Fruit fly (Drosophila melanogaster) whole organism, pupa: ENCODE data around the gene Atac2.

Source experiments
- CG10348 ChIP-seq: fragments of 200-800 bp; sonication (Bioruptor generic); IDR thresholded peaks from 2 replicates; pipeline ENCODE4 v1.3.6; 2022; ENCODE audit warnings: missing biosample characterization, missing genetic modification characterization
- CG12605 ChIP-seq: fragments of 200-800 bp; sonication (Bioruptor generic); IDR thresholded peaks from 2 replicates; pipeline ENCODE4 v1.3.6; 2022; ENCODE audit warnings: missing biosample characterization, missing genetic modification characterization
- CG13204 ChIP-seq: fragments of 200-800 bp; sonication (Bioruptor generic); optimal IDR thresholded peaks from 2 replicates; lab custom pipeline; 2018; ENCODE audit warnings: missing biosample characterization, mild to moderate bottlenecking, missing genetic modification characterization, moderate library complexity
- CG14655 ChIP-seq: fragments of 200-800 bp; sonication (Bioruptor generic); optimal IDR thresholded peaks from 3 replicates; lab custom pipeline; 2017; ENCODE audit warnings: mild to moderate bottlenecking, missing biosample characterization, missing genetic modification reagents, missing genetic modification characterization
- CG15710 ChIP-seq: fragments of 200-800 bp; sonication (Bioruptor generic); optimal IDR thresholded peaks from 2 replicates; lab custom pipeline; 2018; ENCODE audit warnings: missing biosample characterization, mild to moderate bottlenecking, missing genetic modification characterization, moderate library complexity
- CG17806 ChIP-seq: fragments of 200-800 bp; sonication (Bioruptor generic); optimal IDR thresholded peaks from 2 replicates; lab custom pipeline; 2018; ENCODE audit warnings: missing biosample characterization, mild to moderate bottlenecking, missing genetic modification characterization, moderate library complexity
- CG32121 ChIP-seq: fragments of 200-800 bp; sonication (Bioruptor generic); IDR thresholded peaks from 2 replicates; pipeline ENCODE4 v1.3.6; 2022; ENCODE audit warnings: missing biosample characterization, missing genetic modification characterization
- CG34367 ChIP-seq: fragments of 200-800 bp; sonication (Bioruptor generic); optimal IDR thresholded peaks from 2 replicates; lab custom pipeline; 2018; ENCODE audit warnings: missing biosample characterization, mild to moderate bottlenecking, missing genetic modification characterization
- CG4496 ChIP-seq: fragments of 200-800 bp; sonication (Bioruptor generic); IDR thresholded peaks from 3 replicates; pipeline ENCODE4 v1.3.6; 2022; ENCODE audit warnings: missing biosample characterization, missing genetic modification characterization
- CG8159 ChIP-seq: fragments of 200-800 bp; sonication (Bioruptor generic); optimal IDR thresholded peaks from 3 replicates; lab custom pipeline; 2018; ENCODE audit warnings: missing biosample characterization, mild to moderate bottlenecking, missing genetic modification characterization, moderate library complexity
- CG8301 ChIP-seq: fragments of 200-800 bp; sonication (Bioruptor generic); optimal IDR thresholded peaks from 2 replicates; lab custom pipeline; 2018; ENCODE audit warnings: missing biosample characterization, mild to moderate bottlenecking, missing genetic modification characterization
- CG9948 ChIP-seq: fragments of 200-800 bp; sonication (Bioruptor generic); optimal IDR thresholded peaks from 2 replicates; lab custom pipeline; 2018; ENCODE audit warnings: missing biosample characterization, mild to moderate bottlenecking, missing genetic modification characterization, moderate library complexity
- D1 ChIP-seq: fragments of 200-800 bp; sonication (Bioruptor generic); optimal IDR thresholded peaks from 2 replicates; lab custom pipeline; 2018; ENCODE audit warnings: missing biosample characterization, mild to moderate bottlenecking, missing genetic modification characterization, moderate library complexity
- EcR ChIP-seq: fragments of 200-800 bp; sonication (Bioruptor generic); optimal IDR thresholded peaks from 3 replicates; lab custom pipeline; 2019; ENCODE audit warnings: missing biosample characterization, missing genetic modification characterization, mild to moderate bottlenecking, moderate library complexity, missing genetic modification reagents
- Ets98B ChIP-seq: fragments of 200-800 bp; sonication (Bioruptor generic); IDR thresholded peaks from 2 replicates; pipeline ENCODE4 v1.3.6; 2022; ENCODE audit warnings: missing biosample characterization, missing genetic modification characterization
- Pif1A ChIP-seq: fragments of 200-800 bp; sonication (Bioruptor generic); optimal IDR thresholded peaks from 3 replicates; lab custom pipeline; 2016; ENCODE audit warnings: missing biosample characterization, missing genetic modification characterization
- Pif1B ChIP-seq: fragments of 200-800 bp; sonication (Bioruptor generic); optimal IDR thresholded peaks from 3 replicates; lab custom pipeline; 2016; ENCODE audit warnings: missing biosample characterization, missing genetic modification characterization
- Snoo ChIP-seq: fragments of 200-800 bp; sonication (Bioruptor generic); optimal IDR thresholded peaks from 3 replicates; lab custom pipeline; 2017; ENCODE audit warnings: missing biosample characterization, mild to moderate bottlenecking, missing genetic modification characterization, inconsistent platforms
- fd96Ca ChIP-seq: fragments of 200-800 bp; sonication (Bioruptor generic); IDR thresholded peaks from 3 replicates; pipeline ENCODE4 v1.3.6; 2022; ENCODE audit warnings: missing biosample characterization, missing genetic modification characterization
- gl ChIP-seq: fragments of 200-800 bp; sonication (Bioruptor generic); optimal IDR thresholded peaks from 2 replicates; lab custom pipeline; 2018; ENCODE audit warnings: missing biosample characterization, mild to moderate bottlenecking, missing genetic modification characterization
- rn ChIP-seq: fragments of 200-800 bp; sonication (Bioruptor generic); IDR thresholded peaks from 2 replicates; pipeline ENCODE4 v1.3.6; 2022; ENCODE audit warnings: missing biosample characterization, missing genetic modification characterization

Atac2 gene

DNA sequence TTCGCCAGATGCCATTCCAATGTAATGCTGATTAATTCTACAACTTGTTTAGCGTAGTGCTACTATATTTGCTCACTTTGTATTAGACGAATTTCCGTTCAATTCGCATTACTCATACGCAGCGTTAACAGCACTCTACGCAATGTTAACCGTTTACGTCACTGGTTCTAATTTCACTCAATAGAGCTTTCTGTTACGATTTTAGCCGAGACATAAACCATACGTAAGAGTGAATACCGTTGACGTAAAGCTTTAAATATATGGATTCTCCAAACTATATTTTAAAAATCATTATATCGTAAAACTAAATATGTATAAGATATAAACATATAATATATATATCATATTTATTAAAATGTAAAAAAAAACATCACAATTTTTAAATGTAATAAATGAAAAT, 35.8 kb downstream of the Atac2 start:
- TF ChIP-seq CG13204 (GFP tag; lab: Kevin White, UChicago) = no peak
- no peak for TF ChIP-seq CG8159 (tag; lab: Kevin White, UChicago)
- no peak for TF ChIP-seq Pif1A (GFP tag; lab: Kevin White, UChicago)
- TF ChIP-seq gl = no peak
- TF ChIP-seq Ets98B = no peak
- TF ChIP-seq fd96Ca (GFP tag; lab: Robert Waterston, UW) = no peak
- TF ChIP-seq CG32121 (GFP tag; lab: Robert Waterston, UW) = no peak
- TF ChIP-seq rn (GFP tag; lab: Robert Waterston, UW) = no peak
- no peak for TF ChIP-seq Pif1B
- no peak for TF ChIP-seq CG9948
- TF ChIP-seq, all 21 proteins: peak for 0

DNA sequence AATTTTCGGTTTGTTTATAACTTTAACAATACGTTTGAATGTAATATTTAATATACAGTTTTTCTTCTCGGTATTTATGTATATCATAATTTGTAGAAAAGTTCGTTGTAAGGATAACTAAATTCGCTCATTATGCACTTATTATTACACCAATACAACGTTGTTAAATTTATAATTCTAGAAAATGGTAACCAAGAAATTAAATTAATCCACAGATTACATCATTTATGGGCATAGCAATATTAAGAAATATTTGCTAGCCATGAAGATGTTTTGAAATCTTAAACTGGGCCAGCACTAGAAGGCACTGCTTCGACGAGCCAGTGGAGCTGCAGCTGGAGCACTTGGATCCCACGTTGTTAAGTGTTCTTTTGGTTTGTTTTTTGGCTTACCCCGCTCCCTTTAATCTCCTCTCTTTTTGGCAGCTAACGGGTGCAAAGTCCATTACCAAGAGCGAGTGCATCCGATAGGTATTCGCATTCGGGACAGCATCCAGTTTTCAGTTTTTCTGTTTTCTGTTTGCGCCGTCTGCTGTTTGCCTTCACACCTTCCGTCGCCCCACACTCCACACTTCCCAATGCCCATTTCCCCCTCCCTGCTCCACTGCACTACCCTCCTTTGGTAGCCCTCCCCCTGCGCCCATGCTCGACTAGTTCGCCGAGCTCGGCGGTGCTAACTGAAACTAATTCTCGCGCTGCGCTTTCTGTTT, 39.5 kb downstream of the Atac2 start:
- TF ChIP-seq CG13204 (GFP tag; lab: Kevin White, UChicago) (peak; percentile 91), Pif1B (peak; percentile 79), CG34367 (peak; percentile 45), CG4496 (GFP tag; lab: Robert Waterston, UW) (peak; percentile 88), CG15710 (tag; lab: Kevin White, UChicago) (peak; percentile 31), gl (peak; percentile 88), EcR (GFP tag; lab: Kevin White, UChicago) (peak; percentile 37), rn (GFP tag; lab: Robert Waterston, UW) (0 out of 2 replicates have a peak, but pooled peaks have one; percentile 26), CG12605 (peak; percentile 89), Snoo (tag; lab: Kevin White, UChicago) (peak; percentile 61), CG17806 (peak; percentile 23), CG32121 (GFP tag; lab: Robert Waterston, UW) (peak; percentile 78), D1 (tag; lab: Kevin White, UChicago) (no peak), Pif1A (GFP tag; lab: Kevin White, UChicago) (peak; percentile 68), CG8159 (tag; lab: Kevin White, UChicago) (peak; percentile 6), CG14655 (GFP tag; lab: Kevin White, UChicago) (peak; percentile 84), CG8301 (tag; lab: Kevin White, UChicago) (peak; percentile 76), CG10348 (no peak), fd96Ca (GFP tag; lab: Robert Waterston, UW) (peak; percentile 80), CG9948 (no peak), Ets98B (no peak; the same call in none of the 2 replicates)

DNA sequence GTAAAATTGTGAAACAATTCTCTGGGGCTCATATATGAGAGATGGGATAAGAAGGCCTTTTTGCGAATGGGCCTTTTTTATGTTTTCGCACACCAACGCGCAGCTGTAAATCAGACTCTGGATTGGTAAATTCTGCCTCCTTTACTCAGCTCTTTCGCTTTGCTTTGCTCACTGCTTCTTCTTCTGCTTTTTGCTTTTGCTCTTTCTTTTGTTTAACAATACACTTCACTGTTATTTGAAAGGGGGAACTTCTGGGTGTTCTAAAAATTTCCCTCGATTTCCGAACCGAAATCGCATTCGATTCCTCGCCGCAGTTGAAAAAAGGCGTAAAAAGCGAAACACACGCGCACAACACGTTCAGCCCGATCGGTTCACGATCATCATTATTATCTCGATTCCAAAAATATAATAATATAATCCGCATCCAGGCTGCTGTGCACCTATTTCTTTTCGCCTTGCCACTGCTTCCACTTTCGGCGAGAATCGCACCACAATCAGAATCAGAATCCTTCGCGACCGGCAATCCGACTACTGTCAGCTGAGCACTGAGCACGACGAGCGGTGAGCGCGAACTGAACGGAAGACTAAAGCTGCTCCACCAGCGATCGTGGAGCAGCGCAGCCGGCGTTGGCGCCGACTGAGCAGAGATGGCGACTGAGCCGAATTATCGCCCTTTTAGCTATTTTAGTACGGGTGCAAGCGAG, 40.2 kb downstream of the Atac2 start:
- peak; percentile 53 for TF ChIP-seq CG13204 (GFP tag; lab: Kevin White, UChicago)
- TF ChIP-seq Pif1A (GFP tag; lab: Kevin White, UChicago) = no peak
- TF ChIP-seq EcR (GFP tag; lab: Kevin White, UChicago) = peak; percentile 16
- TF ChIP-seq Pif1B = peak; percentile 28
- TF ChIP-seq CG10348 = no peak
- no peak for TF ChIP-seq CG9948
- TF ChIP-seq CG4496 (GFP tag; lab: Robert Waterston, UW) = peak; percentile 82
- TF ChIP-seq Snoo (tag; lab: Kevin White, UChicago) = no peak
- TF ChIP-seq CG34367 = no peak
- no peak for TF ChIP-seq CG17806
- TF ChIP-seq CG12605 = peak; percentile 48
- peak; percentile 58; the same call in 1 of the 2 replicates for TF ChIP-seq CG32121 (GFP tag; lab: Robert Waterston, UW)
- no peak for TF ChIP-seq CG14655 (GFP tag; lab: Kevin White, UChicago)
- TF ChIP-seq Ets98B = peak; percentile 33; the same call in 1 of the 2 replicates
- peak; percentile 29; the same call in 1 of the 3 replicates for TF ChIP-seq fd96Ca (GFP tag; lab: Robert Waterston, UW)

DNA sequence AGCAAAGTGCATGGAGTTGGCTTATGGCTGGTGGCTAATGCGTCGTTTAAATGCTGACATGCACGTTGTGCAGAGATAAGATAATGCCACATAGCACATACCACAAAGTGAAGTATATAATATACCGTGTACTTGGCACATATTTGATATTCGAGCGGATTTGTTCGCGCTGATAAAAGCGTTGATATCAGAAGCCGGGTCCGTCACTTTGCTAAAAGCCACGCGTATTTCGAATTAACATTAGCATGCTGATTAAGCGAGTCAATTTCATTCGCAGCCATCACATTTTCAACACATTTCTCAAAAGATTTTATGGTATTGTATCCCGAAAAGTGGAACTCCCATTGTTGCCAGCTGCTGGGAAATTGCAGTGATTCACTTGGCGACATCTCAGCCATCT, 43.3 kb downstream of the Atac2 start:
- TF ChIP-seq CG17806 (no peak), fd96Ca (GFP tag; lab: Robert Waterston, UW) (no peak), Pif1A (GFP tag; lab: Kevin White, UChicago) (no peak), D1 (tag; lab: Kevin White, UChicago) (no peak), Pif1B (no peak), CG8301 (tag; lab: Kevin White, UChicago) (no peak), CG8159 (tag; lab: Kevin White, UChicago) (no peak), CG15710 (tag; lab: Kevin White, UChicago) (no peak), CG13204 (GFP tag; lab: Kevin White, UChicago) (no peak), CG4496 (GFP tag; lab: Robert Waterston, UW) (no peak), EcR (GFP tag; lab: Kevin White, UChicago) (no peak), gl (no peak)

DNA sequence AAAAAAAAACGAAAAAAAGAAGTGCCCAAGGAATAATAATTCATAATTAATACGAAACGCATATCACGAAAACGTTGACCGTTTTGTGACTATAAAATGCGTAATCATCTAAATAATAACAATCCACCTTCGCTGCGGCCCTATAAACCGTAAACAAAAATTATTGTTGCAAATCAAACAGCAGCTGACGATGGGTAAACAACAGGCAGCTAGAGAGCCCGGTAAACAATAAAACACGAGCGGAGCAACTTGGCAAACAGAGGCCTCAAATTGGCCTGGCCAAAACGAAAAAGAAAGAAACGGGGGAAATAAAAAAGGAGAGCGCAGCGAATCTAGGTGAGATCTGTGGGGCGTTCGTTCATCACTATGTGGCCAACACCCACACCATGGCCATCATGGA, 44.5 kb downstream of the Atac2 start:
- TF ChIP-seq Pif1B (peak; percentile 37), gl (peak; percentile 55), CG9948 (no peak), CG4496 (GFP tag; lab: Robert Waterston, UW) (peak; percentile 57; the same call in 1 of the 3 replicates), CG13204 (GFP tag; lab: Kevin White, UChicago) (peak; percentile 31), CG34367 (peak; percentile 21), CG15710 (tag; lab: Kevin White, UChicago) (peak; percentile 3), rn (GFP tag; lab: Robert Waterston, UW) (no peak), Pif1A (GFP tag; lab: Kevin White, UChicago) (peak; percentile 50), CG8159 (tag; lab: Kevin White, UChicago) (peak; percentile 29), Ets98B (peak; percentile 10; the same call in 1 of the 2 replicates)
